Fruit fly (Drosophila melanogaster): ENCODE data around the gene CG32756.

The CG32756 gene

DNA sequence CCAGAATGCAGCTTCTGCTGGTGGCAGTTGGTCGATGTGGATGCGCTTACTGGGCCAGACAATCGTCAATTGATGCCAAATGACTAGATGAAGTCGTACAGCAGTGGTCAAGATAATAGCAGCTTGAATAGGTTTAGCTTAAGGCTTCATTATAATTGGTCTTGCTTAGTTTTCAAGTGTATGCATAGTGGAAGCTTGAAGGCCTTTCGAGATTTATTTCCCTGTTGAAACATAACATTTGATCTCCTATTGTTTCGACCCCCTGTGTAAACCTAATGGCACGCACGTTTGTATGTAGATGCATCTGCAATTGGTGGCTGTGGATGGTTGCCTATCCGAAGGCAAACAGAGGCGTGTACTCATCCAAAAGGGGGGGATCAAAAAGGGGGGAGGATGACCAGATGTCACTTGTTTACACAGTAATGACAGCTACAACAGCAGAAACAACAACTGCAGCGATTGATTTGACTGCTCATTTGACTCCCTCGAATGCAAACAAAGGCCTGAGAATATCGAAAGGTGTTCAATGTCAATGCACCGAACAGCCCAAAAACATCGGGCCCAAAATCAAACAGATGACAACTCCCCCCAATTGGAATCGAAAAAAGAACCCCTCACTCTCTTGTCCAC lies 22.7 kb downstream of the CG32756 start (continued):
- no peak for TF ChIP-seq nerfin-1 (tag; optimal IDR thresholded peaks at IDR 0.05)
- no peak for TF ChIP-seq CG16813 (GFP tag; IDR thresholded peaks at IDR 0.05; ENCODE audit: partially characterized antibody)
- peak; percentile 41 for TF ChIP-seq CG12391 (tag; optimal IDR thresholded peaks at IDR 0.05)
- no peak for TF ChIP-seq Neu2 (GFP tag; optimal IDR thresholded peaks at IDR 0.05; ENCODE audit: borderline replicate concordance)
- no peak for TF ChIP-seq CG33213 (GFP tag; optimal IDR thresholded peaks at IDR 0.05)
- TF ChIP-seq cato (GFP tag; optimal IDR thresholded peaks at IDR 0.05; ENCODE audit: borderline replicate concordance), result no peak
- no peak for TF ChIP-seq Nf-YA (GFP tag; IDR thresholded peaks at IDR 0.05)
- no peak for TF ChIP-seq CG10321 (GFP tag; IDR thresholded peaks at IDR 0.05)
- TF ChIP-seq pzg (GFP tag; optimal IDR thresholded peaks at IDR 0.05), result no peak
- TF ChIP-seq CG32767 (GFP tag; IDR thresholded peaks at IDR 0.05), result no peak
- no peak for TF ChIP-seq her (GFP tag; optimal IDR thresholded peaks at IDR 0.05)
- no peak for TF ChIP-seq nau (GFP tag; optimal IDR thresholded peaks at IDR 0.05)
- TF ChIP-seq Med (GFP tag), result peak; percentile 85
- TF ChIP-seq CG1603 (tag; optimal IDR thresholded peaks at IDR 0.05), result peak; percentile 69
- TF ChIP-seq hkb (optimal IDR thresholded peaks at IDR 0.05), result no peak
- no peak for TF ChIP-seq hkb (GFP tag; IDR thresholded peaks at IDR 0.05)
- TF ChIP-seq CG14050 (GFP tag; IDR thresholded peaks at IDR 0.05), result peak; percentile 14; the same call in 1 of the 3 replicates
- TF ChIP-seq CG10431 (GFP tag; optimal IDR thresholded peaks at IDR 0.05), result no peak
- no peak for TF ChIP-seq CG43689 (GFP tag; IDR thresholded peaks at IDR 0.05)
- TF ChIP-seq pum (GFP tag; optimal IDR thresholded peaks at IDR 0.05), result peak; percentile 30
- no peak for TF ChIP-seq CG3847 (GFP tag; IDR thresholded peaks at IDR 0.05)
- peak; percentile 54; the same call in 1 of the 2 replicates for TF ChIP-seq stc (GFP tag; IDR thresholded peaks at IDR 0.05)
- no peak for TF ChIP-seq toy (GFP tag; IDR thresholded peaks at IDR 0.05)
- no peak for TF ChIP-seq CG4328 (GFP tag; optimal IDR thresholded peaks at IDR 0.05)
- no peak for TF ChIP-seq fd102C (GFP tag; optimal IDR thresholded peaks at IDR 0.05)
- TF ChIP-seq tup (GFP tag; optimal IDR thresholded peaks at IDR 0.05), result no peak
- no peak for TF ChIP-seq YL-1 (GFP tag; optimal IDR thresholded peaks at IDR 0.05)
- no peak for TF ChIP-seq tll (GFP tag; optimal IDR thresholded peaks at IDR 0.05)
- TF ChIP-seq CG8944 (GFP tag; optimal IDR thresholded peaks at IDR 0.05), result no peak
- peak; percentile 63; the same call in 1 of the 2 replicates for TF ChIP-seq ara (GFP tag; IDR thresholded peaks at IDR 0.05)
- no peak for TF ChIP-seq Bgb (GFP tag; IDR thresholded peaks at IDR 0.05; ENCODE audit: partially characterized antibody)
- TF ChIP-seq Camta (GFP tag; optimal IDR thresholded peaks at IDR 0.05), result peak; percentile 7
- TF ChIP-seq vvl (GFP tag; IDR thresholded peaks at IDR 0.05), result peak; percentile 74
- TF ChIP-seq Hmr (GFP tag; optimal IDR thresholded peaks at IDR 0.05), result no peak
- peak; percentile 21 for TF ChIP-seq CG15696 (tag; optimal IDR thresholded peaks at IDR 0.05)
- no peak for TF ChIP-seq usp (GFP tag; optimal IDR thresholded peaks at IDR 0.05)
- no peak for TF ChIP-seq CrebB (tag; optimal IDR thresholded peaks at IDR 0.05)
- peak; percentile 14 for TF ChIP-seq CG12219 (GFP tag; optimal IDR thresholded peaks at IDR 0.05)
- no peak for TF ChIP-seq Opbp (GFP tag; IDR thresholded peaks at IDR 0.05; ENCODE audit: partially characterized antibody)
- no peak for TF ChIP-seq Ets97D (GFP tag; optimal IDR thresholded peaks at IDR 0.05)
- TF ChIP-seq PHDP (tag; optimal IDR thresholded peaks at IDR 0.05), result peak; percentile 0
- no peak for TF ChIP-seq CG14014 (GFP tag; IDR thresholded peaks at IDR 0.05)
- TF ChIP-seq Ets65A (GFP tag), result peak; percentile 83
- no peak for TF ChIP-seq Taf1 (GFP tag; IDR thresholded peaks at IDR 0.05)
- TF ChIP-seq Aef1 (GFP tag; IDR thresholded peaks at IDR 0.05), result no peak
- no peak for TF ChIP-seq CG15601 (tag; optimal IDR thresholded peaks at IDR 0.05)
- no peak for TF ChIP-seq Dref (GFP tag; IDR thresholded peaks at IDR 0.05)
- no peak for TF ChIP-seq CG17359 (tag; optimal IDR thresholded peaks at IDR 0.05)
- 0 out of 2 replicates have a peak, but pooled peaks have one; percentile 31 for TF ChIP-seq CG4730 (GFP tag; IDR thresholded peaks at IDR 0.05)
- no peak for TF ChIP-seq CG31224 (GFP tag; IDR thresholded peaks at IDR 0.05)
